Worm (Caenorhabditis elegans) whole organism, midembryonic: ENCODE measurements around the gene cpf-1.

Experiments
- T22C8.4 ChIP-seq: fragments of 200-800 bp; sonication (Bioruptor generic); IDR thresholded peaks from 2 replicates; pipeline ENCODE4 v1.3.6; 2022; ENCODE audit warnings: missing genetic modification characterization, missing compliant biosample characterization
- cog-1 ChIP-seq: sonication (generic microtip); optimal IDR thresholded peaks from 2 replicates; lab custom pipeline; 2016; ENCODE audit warnings: missing genetic modification characterization, missing compliant biosample characterization
- flt-1 ChIP-seq: fragments of 200-800 bp; sonication (Bioruptor generic); IDR thresholded peaks from 2 replicates; pipeline ENCODE4 v1.3.6; 2022; ENCODE audit warnings: missing genetic modification characterization, missing compliant biosample characterization
- klf-2 ChIP-seq: fragments of 200-800 bp; sonication (Bioruptor generic); conservative IDR thresholded peaks from 2 replicates; pipeline ENCODE4 v1.3.6; 2022; ENCODE audit warnings: missing genetic modification reagents, missing genetic modification characterization, missing compliant biosample characterization
- med-1 ChIP-seq: sonication (generic microtip); optimal IDR thresholded peaks from 2 replicates; lab custom pipeline; 2017; ENCODE audit warnings: missing genetic modification characterization, mild to moderate bottlenecking, missing compliant biosample characterization, antibody characterized with exemption, missing genetic modification reagents; ENCODE audit not compliant: insufficient read depth
- ref-1 ChIP-seq: fragments of 200-800 bp; sonication (Bioruptor generic); conservative IDR thresholded peaks from 2 replicates; pipeline ENCODE4 v1.3.6; 2022; ENCODE audit warnings: missing genetic modification reagents, missing genetic modification characterization, missing compliant biosample characterization
- tab-1 ChIP-seq: fragments of 200-800 bp; sonication (Bioruptor generic); IDR thresholded peaks from 2 replicates; pipeline ENCODE4 v1.3.6; 2022; ENCODE audit warnings: missing genetic modification characterization, missing compliant biosample characterization
- ztf-23 ChIP-seq: fragments of 200-800 bp; sonication (Bioruptor generic); IDR thresholded peaks from 2 replicates; pipeline ENCODE4 v1.3.6; 2022; ENCODE audit warnings: missing genetic modification reagents, missing genetic modification characterization, missing compliant biosample characterization
- ztf-29 ChIP-seq: fragments of 200-800 bp; sonication (Bioruptor generic); IDR thresholded peaks from 2 replicates; pipeline ENCODE4 v1.3.6; 2022; ENCODE audit warnings: missing genetic modification reagents, missing genetic modification characterization, missing compliant biosample characterization

- TF ChIP-seq tab-1 (no peak), med-1 (GFP tag; lab: Kevin White, UChicago) (no peak), ztf-29 (GFP tag; lab: Robert Waterston, UW) (no peak), T22C8.4 (GFP tag; lab: Robert Waterston, UW) (no peak), flt-1 (GFP tag; lab: Robert Waterston, UW) (no peak), ztf-23 (GFP tag; lab: Robert Waterston, UW) (no peak), ref-1 (GFP tag; lab: Robert Waterston, UW) (no peak), cog-1 (no peak), klf-2 (no peak)
These were observed 29.5 kb upstream of the cpf-1 start for ce11 chrII:8631766-8632165.
